Worm (Caenorhabditis elegans): ENCODE measurements around the gene dpy-30.

DNA sequence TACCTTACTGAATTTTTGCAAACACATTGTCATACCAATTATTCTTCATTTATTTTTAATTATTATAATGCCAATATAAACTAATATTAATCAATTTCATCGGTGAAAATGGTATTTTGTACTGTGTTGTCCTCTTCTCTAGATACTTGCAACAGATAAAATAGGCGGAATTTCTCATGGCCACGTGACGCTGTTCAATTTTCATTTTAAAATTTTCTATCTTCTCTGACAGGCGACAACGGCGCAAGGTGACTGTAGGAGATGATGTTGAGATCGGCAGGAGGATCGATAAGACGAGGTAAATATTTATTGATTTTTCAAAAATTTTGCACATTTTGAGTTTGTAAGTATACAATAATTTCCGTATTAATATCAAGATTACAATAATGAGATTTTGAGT, 3.0 kb downstream of the dpy-30 start, which contains the start of gene ogdh-2:
- TF ChIP-seq ztf-23 (GFP tag; IDR thresholded peaks at IDR 0.05) = no peak
- no peak for TF ChIP-seq flt-1 (GFP tag; IDR thresholded peaks at IDR 0.05)
- no peak for TF ChIP-seq klf-2 (GFP tag; conservative IDR thresholded peaks at IDR 0.05)

All from whole organism, midembryonic.